4 worm cellular contexts compared by ENCODE assay signal in genomic region chrII:5391447-5391846, ce11.
TF ChIP-seq lines count a peak whose summit lies in the region.

No protein-coding gene starts in this region.

TF ChIP-seq in whole organism, L1 larva, 84 proteins besides CTCF, POLR2A, EP300 and RAD21:
- TF ChIP-seq unc-98 (GFP tag; IDR thresholded peaks at IDR 0.05; lab: Robert Waterston, UW) (no peak), lin-35 (GFP tag; optimal IDR thresholded peaks at IDR 0.05; lab: Kevin White, UChicago) (peak in 1 of 2 experiments; percentile 3), efl-1 (optimal IDR thresholded peaks at IDR 0.05; lab: Kevin White, UChicago) (peak; percentile 28 to 45), efl-1 (GFP tag; optimal IDR thresholded peaks at IDR 0.05 in 1 of 2; lab: Kevin White, UChicago) (peak; percentile 46 to 89), lin-39 (tag; optimal IDR thresholded peaks at IDR 0.05; lab: Kevin White, UChicago) (no peak), dpl-1 (GFP tag; optimal IDR thresholded peaks at IDR 0.05; lab: Kevin White, UChicago) (peak in 2 of 3 experiments; percentile 13 to 48), zag-1 (tag; optimal IDR thresholded peaks at IDR 0.05; lab: Kevin White, UChicago) (no peak), nhr-77 (tag; optimal IDR thresholded peaks at IDR 0.05; lab: Kevin White, UChicago) (no peak)

TF ChIP-seq in whole organism, L4 larva, 104 proteins besides CTCF, POLR2A, EP300 and RAD21:
- TF ChIP-seq D1046.2 (GFP tag; IDR thresholded peaks at IDR 0.05; lab: Robert Waterston, UW) (no peak), dpl-1 (GFP tag; optimal IDR thresholded peaks at IDR 0.05; lab: Kevin White, UChicago) (peak; percentile 55)
TF ChIP-seq in whole organism, L4 larva: peak in this region for 1.

TF ChIP-seq in whole organism, late embryonic, 69 proteins besides CTCF, POLR2A, EP300 and RAD21:
- TF ChIP-seq Y22D7AL.16 (tag; optimal IDR thresholded peaks at IDR 0.05; lab: Kevin White, UChicago): no peak
- TF ChIP-seq gmeb-2 (tag; optimal IDR thresholded peaks at IDR 0.05; lab: Kevin White, UChicago): no peak
- TF ChIP-seq odd-2 (tag; optimal IDR thresholded peaks at IDR 0.05; lab: Kevin White, UChicago): no peak
- TF ChIP-seq ceh-18 (tag; optimal IDR thresholded peaks at IDR 0.05; lab: Kevin White, UChicago): no peak
- TF ChIP-seq pag-3 (tag; optimal IDR thresholded peaks at IDR 0.05; lab: Kevin White, UChicago; ENCODE audit: borderline replicate concordance): no peak
- peak; percentile 2 for TF ChIP-seq elt-2 (tag; optimal IDR thresholded peaks at IDR 0.05; lab: Kevin White, UChicago)

TF ChIP-seq in whole organism, young adult, 124 proteins besides CTCF, POLR2A, EP300 and RAD21:
- TF ChIP-seq dpl-1 (GFP tag; optimal IDR thresholded peaks at IDR 0.05; lab: Kevin White, UChicago) (no peak), mcd-1 (GFP tag; IDR thresholded peaks at IDR 0.05; lab: Robert Waterston, UW) (no peak), lin-54 (GFP tag; optimal IDR thresholded peaks at IDR 0.05; lab: Kevin White, UChicago) (peak; percentile 25)
TF ChIP-seq in whole organism, young adult: peak in this region for 1.
